Fruit fly (Drosophila melanogaster) whole organism, embryonic: Measurements from ENCODE around the gene CG43759.

Experiments
- Asciz ChIP-seq: fragments of 200-800 bp; sonication (Bioruptor generic); optimal IDR thresholded peaks from 2 replicates; lab custom pipeline; 2017; ENCODE audit warnings: missing biosample characterization, mild to moderate bottlenecking, missing genetic modification characterization, missing genetic modification reagents
- CG10147 ChIP-seq: fragments of 200-800 bp; sonication (Bioruptor generic); optimal IDR thresholded peaks from 2 replicates; lab custom pipeline; 2019; ENCODE audit warnings: missing biosample characterization, mild to moderate bottlenecking, missing genetic modification characterization, moderate library complexity
- CG10959 ChIP-seq: fragments of 200-800 bp; sonication (Bioruptor generic); IDR thresholded peaks from 2 replicates; pipeline ENCODE4 v1.3.6; 2022; ENCODE audit warnings: missing biosample characterization, missing genetic modification characterization
- CG12744 ChIP-seq: fragments of 200-800 bp; sonication (Bioruptor generic); optimal IDR thresholded peaks from 2 replicates; lab custom pipeline; 2016; ENCODE audit warnings: missing biosample characterization, missing genetic modification characterization
- CG15479 ChIP-seq: fragments of 200-800 bp; sonication (Bioruptor generic); optimal IDR thresholded peaks from 3 replicates; lab custom pipeline; 2019; ENCODE audit warnings: missing biosample characterization, mild to moderate bottlenecking, missing genetic modification characterization, moderate library complexity
- CG2199 ChIP-seq: fragments of 200-800 bp; sonication (Bioruptor generic); IDR thresholded peaks from 3 replicates; pipeline ENCODE4 v1.3.6; 2022; ENCODE audit warnings: missing biosample characterization, missing genetic modification characterization
- CG32772 ChIP-seq: fragments of 200-800 bp; sonication (Bioruptor generic); IDR thresholded peaks from 2 replicates; pipeline ENCODE4 v1.3.6; 2022; ENCODE audit warnings: missing biosample characterization, missing genetic modification characterization
- CG3838 ChIP-seq: fragments of 200-800 bp; sonication (Bioruptor generic); optimal IDR thresholded peaks from 3 replicates; lab custom pipeline; 2016; ENCODE audit warnings: missing biosample characterization, missing genetic modification characterization
- CG4282 ChIP-seq: fragments of 200-800 bp; sonication (Bioruptor generic); optimal IDR thresholded peaks from 2 replicates; lab custom pipeline; 2016; ENCODE audit warnings: missing biosample characterization, missing genetic modification characterization
- CG4360 ChIP-seq: fragments of 200-800 bp; sonication (Bioruptor generic); IDR thresholded peaks from 2 replicates; pipeline ENCODE4 v1.3.6; 2022; ENCODE audit warnings: missing biosample characterization, missing genetic modification characterization
- CG43689 ChIP-seq: fragments of 200-800 bp; sonication (Bioruptor generic); IDR thresholded peaks from 2 replicates; pipeline ENCODE4 v1.3.6; 2022; ENCODE audit warnings: missing biosample characterization, missing genetic modification characterization
- CG6272 ChIP-seq: fragments of 200-800 bp; sonication (Bioruptor generic); IDR thresholded peaks from 2 replicates; pipeline ENCODE4 v1.3.6; 2022; ENCODE audit warnings: missing biosample characterization, missing genetic modification characterization
- CG8281 ChIP-seq: fragments of 200-800 bp; sonication (Bioruptor generic); optimal IDR thresholded peaks from 2 replicates; lab custom pipeline; 2018; ENCODE audit warnings: missing biosample characterization, mild to moderate bottlenecking, missing genetic modification characterization, moderate library complexity
- CG9437 ChIP-seq: fragments of 200-800 bp; sonication (Bioruptor generic); optimal IDR thresholded peaks from 2 replicates; lab custom pipeline; 2018; ENCODE audit warnings: missing biosample characterization, mild to moderate bottlenecking, missing genetic modification characterization
- CG9876 ChIP-seq: fragments of 200-800 bp; sonication (Bioruptor generic); optimal IDR thresholded peaks from 2 replicates; lab custom pipeline; 2016; ENCODE audit warnings: missing biosample characterization, missing genetic modification characterization
- Dip3 ChIP-seq: fragments of 200-800 bp; sonication (Bioruptor generic); optimal IDR thresholded peaks from 3 replicates; lab custom pipeline; 2016; ENCODE audit warnings: missing biosample characterization, missing genetic modification characterization
- Ets65A ChIP-seq: fragments of 200-800 bp; sonication (Bioruptor generic); peaks from one replicate; lab custom pipeline; 2016; ENCODE audit warnings: missing biosample characterization, missing genetic modification characterization
- Fer2 ChIP-seq: fragments of 200-800 bp; sonication (Bioruptor generic); optimal IDR thresholded peaks from 2 replicates; lab custom pipeline; 2018; ENCODE audit warnings: missing biosample characterization, mild to moderate bottlenecking, missing genetic modification characterization, moderate library complexity
- Gsc ChIP-seq: fragments of 200-800 bp; sonication (Bioruptor generic); IDR thresholded peaks from 2 replicates; pipeline ENCODE4 v1.3.6; 2022; ENCODE audit warnings: missing biosample characterization, missing genetic modification characterization
- H2.0 ChIP-seq: fragments of 200-800 bp; sonication (Bioruptor generic); IDR thresholded peaks from 2 replicates; pipeline ENCODE4 v1.3.6; 2022; ENCODE audit warnings: missing biosample characterization, missing genetic modification characterization
- Hr39 ChIP-seq: fragments of >200 bp; optimal IDR thresholded peaks from 2 replicates; lab custom pipeline; 2017
- Myb ChIP-seq: fragments of 200-800 bp; sonication (Bioruptor generic); optimal IDR thresholded peaks from 2 replicates; lab custom pipeline; 2016; ENCODE audit warnings: missing biosample characterization, missing genetic modification characterization
- Rfx ChIP-seq: fragments of 200-800 bp; sonication (Bioruptor generic); IDR thresholded peaks from 2 replicates; pipeline ENCODE4 v1.3.6; 2022; ENCODE audit warnings: missing biosample characterization, missing genetic modification characterization
- Rx ChIP-seq: fragments of 200-800 bp; sonication (Bioruptor generic); IDR thresholded peaks from 2 replicates; pipeline ENCODE4 v1.3.6; 2022; ENCODE audit warnings: missing biosample characterization, missing genetic modification characterization
- Six4 ChIP-seq: fragments of 200-800 bp; sonication (Bioruptor generic); optimal IDR thresholded peaks from 2 replicates; lab custom pipeline; 2016; ENCODE audit warnings: missing biosample characterization, missing genetic modification characterization
- Trl ChIP-seq, 3 experiments: fragments of >200 bp in 2 of 3; fragments of 200-800 bp in 1 of 3; sonication (Bioruptor generic) in 1 of 3; optimal IDR thresholded peaks; 2 replicates in 1 of 3; 3 replicates in 2 of 3; lab custom pipeline; 2016 to 2017; ENCODE audit warnings: missing biosample characterization in 1 of 3, missing genetic modification characterization in 1 of 3
- Vsx1 ChIP-seq: fragments of 200-800 bp; sonication (Bioruptor generic); optimal IDR thresholded peaks from 2 replicates; lab custom pipeline; 2017; ENCODE audit warnings: missing biosample characterization, mild to moderate bottlenecking, missing genetic modification characterization, missing genetic modification reagents
- abd-A ChIP-seq: fragments of 200-800 bp; sonication (Bioruptor generic); optimal IDR thresholded peaks from 3 replicates; lab custom pipeline; 2019; ENCODE audit warnings: missing biosample characterization, mild to moderate bottlenecking, missing genetic modification characterization, moderate library complexity
- bcd ChIP-seq: fragments of 200-800 bp; sonication (Bioruptor generic); optimal IDR thresholded peaks from 2 replicates; lab custom pipeline; 2017; ENCODE audit warnings: missing biosample characterization, mild to moderate bottlenecking, missing genetic modification characterization
- cg ChIP-seq: fragments of 200-800 bp; sonication (Bioruptor generic); optimal IDR thresholded peaks from 3 replicates; lab custom pipeline; 2019; ENCODE audit warnings: missing biosample characterization, mild to moderate bottlenecking, missing genetic modification characterization, moderate library complexity
- ci ChIP-seq: fragments of 200-800 bp; sonication (Bioruptor generic); IDR thresholded peaks from 3 replicates; pipeline ENCODE4 v1.3.6; 2022; ENCODE audit warnings: missing biosample characterization, missing genetic modification characterization
- crol ChIP-seq: fragments of 200-800 bp; sonication (Bioruptor generic); IDR thresholded peaks from 2 replicates; pipeline ENCODE4 v1.3.6; 2022; ENCODE audit warnings: missing biosample characterization, missing genetic modification characterization
- dmrt99B ChIP-seq: fragments of 200-800 bp; sonication (Bioruptor generic); optimal IDR thresholded peaks from 2 replicates; lab custom pipeline; 2018; ENCODE audit warnings: missing biosample characterization, mild to moderate bottlenecking, missing genetic modification characterization, moderate library complexity
- grn ChIP-seq: fragments of 200-800 bp; sonication (Bioruptor generic); optimal IDR thresholded peaks from 3 replicates; lab custom pipeline; 2017; ENCODE audit warnings: missing biosample characterization, missing genetic modification characterization
- klu ChIP-seq: fragments of 200-800 bp; sonication (Bioruptor generic); IDR thresholded peaks from 2 replicates; pipeline ENCODE4 v1.3.6; 2022; ENCODE audit warnings: missing biosample characterization, missing genetic modification characterization
- kni ChIP-seq: fragments of 200-800 bp; sonication (Bioruptor generic); optimal IDR thresholded peaks from 3 replicates; lab custom pipeline; 2017; ENCODE audit warnings: mild to moderate bottlenecking, missing biosample characterization, missing genetic modification reagents, missing genetic modification characterization
- nom ChIP-seq: fragments of 200-800 bp; sonication (Bioruptor generic); optimal IDR thresholded peaks from 2 replicates; lab custom pipeline; 2017; ENCODE audit warnings: missing biosample characterization, missing genetic modification characterization, mild to moderate bottlenecking, moderate library complexity, missing genetic modification reagents
- pan ChIP-seq, 4 experiments: fragments of >200 bp in 3 of 4; fragments of 200-800 bp in 1 of 4; sonication (Bioruptor generic) in 1 of 4; optimal IDR thresholded peaks in 3 of 4; IDR thresholded peaks in 1 of 4; 2 replicates each; pipeline versions ENCODE4 v1.3.6 to Lab custom; 2017 to 2022; ENCODE audit warnings: missing biosample characterization in 2 of 4, missing genetic modification characterization in 2 of 4, mixed read lengths in 1 of 4
- pnt ChIP-seq: fragments of 200-800 bp; sonication (Bioruptor generic); optimal IDR thresholded peaks from 3 replicates; lab custom pipeline; 2016; ENCODE audit warnings: missing biosample characterization, missing genetic modification characterization
- pum ChIP-seq: fragments of 200-800 bp; sonication (Bioruptor generic); optimal IDR thresholded peaks from 2 replicates; lab custom pipeline; 2016; ENCODE audit warnings: missing biosample characterization, missing genetic modification characterization
- rib ChIP-seq: fragments of 200-800 bp; sonication (Bioruptor generic); IDR thresholded peaks from 2 replicates; pipeline ENCODE4 v1.3.6; 2022; ENCODE audit warnings: missing biosample characterization, missing genetic modification characterization
- seq ChIP-seq: fragments of 200-800 bp; sonication (Bioruptor generic); IDR thresholded peaks from 2 replicates; pipeline ENCODE4 v1.3.6; 2022; ENCODE audit warnings: missing biosample characterization, missing genetic modification characterization
- slbo ChIP-seq: fragments of 200-800 bp; sonication (Bioruptor generic); IDR thresholded peaks from 2 replicates; pipeline ENCODE4 v1.3.6; 2022; ENCODE audit warnings: missing biosample characterization, missing genetic modification characterization
- sob ChIP-seq: fragments of 200-800 bp; sonication (Bioruptor generic); IDR thresholded peaks from 2 replicates; pipeline ENCODE4 v1.3.6; 2022; ENCODE audit warnings: missing biosample characterization, missing genetic modification characterization
- sqz ChIP-seq: fragments of 200-800 bp; sonication (Bioruptor generic); optimal IDR thresholded peaks from 3 replicates; lab custom pipeline; 2018; ENCODE audit warnings: missing biosample characterization, mild to moderate bottlenecking, missing genetic modification characterization
- trem ChIP-seq: fragments of 200-800 bp; optimal IDR thresholded peaks from 3 replicates; lab custom pipeline; 2019; ENCODE audit warnings: missing biosample characterization, mild to moderate bottlenecking, missing genetic modification characterization, moderate library complexity
- vnd ChIP-seq: fragments of 200-800 bp; sonication (Bioruptor generic); IDR thresholded peaks from 3 replicates; pipeline ENCODE4 v1.3.6; 2022; ENCODE audit warnings: missing biosample characterization, missing genetic modification characterization; ENCODE audit not compliant: partially characterized antibody
- vvl ChIP-seq: fragments of 200-800 bp; sonication (Bioruptor generic); IDR thresholded peaks from 2 replicates; pipeline ENCODE4 v1.3.6; 2022; ENCODE audit warnings: missing biosample characterization, missing genetic modification characterization

The CG43759 gene

dm6 chrX:18929430-18929829 lies 705 bp upstream of the CG43759 start:
- TF ChIP-seq CG2199 (GFP tag; lab: Robert Waterston, UW) (0 out of 3 replicates have a peak, but pooled peaks have one; percentile 7), vvl (GFP tag; lab: Robert Waterston, UW) (no peak), H2.0 (no peak)

dm6 chrX:18930868-18931267 lies 733 bp downstream of the CG43759 start:
- TF ChIP-seq CG10959 (GFP tag; lab: Robert Waterston, UW) (no peak), CG4360 (GFP tag; lab: Robert Waterston, UW) (0 out of 2 replicates have a peak, but pooled peaks have one; percentile 13), CG15479 (peak; percentile 50), ci (GFP tag; lab: Robert Waterston, UW) (no peak), Trl (optimal IDR thresholded peaks at IDR 0.05; lab: Kevin White, UChicago) (peak in 1 of 2 experiments; percentile 9), Trl (GFP tag; optimal IDR thresholded peaks at IDR 0.05; lab: Kevin White, UChicago) (no peak)

dm6 chrX:18933442-18933841 lies 3.3 kb downstream of the CG43759 start:
- no peak for TF ChIP-seq cg (GFP tag; lab: Kevin White, UChicago)
- peak; percentile 14 for TF ChIP-seq kni (GFP tag; lab: Kevin White, UChicago)
- TF ChIP-seq CG9876 (GFP tag; lab: Kevin White, UChicago), result no peak
- no peak for TF ChIP-seq Rx
- TF ChIP-seq CG43689 (GFP tag; lab: Robert Waterston, UW), result no peak
- peak; percentile 49 for TF ChIP-seq crol (GFP tag; lab: Robert Waterston, UW)
- peak; percentile 25 for TF ChIP-seq grn (GFP tag; lab: Kevin White, UChicago)
- no peak for TF ChIP-seq CG10147 (GFP tag; lab: Kevin White, UChicago)
- TF ChIP-seq bcd (GFP tag; lab: Kevin White, UChicago), result no peak
- no peak for TF ChIP-seq slbo (GFP tag; lab: Robert Waterston, UW)
- no peak for TF ChIP-seq seq
- TF ChIP-seq Ets65A, result no peak
- TF ChIP-seq Gsc (GFP tag; lab: Robert Waterston, UW), result no peak
- TF ChIP-seq abd-A, result no peak
- no peak for TF ChIP-seq Fer2 (tag; lab: Kevin White, UChicago)
- no peak for TF ChIP-seq Asciz (GFP tag; lab: Kevin White, UChicago)
- no peak for TF ChIP-seq CG4282
- peak; percentile 77 for TF ChIP-seq sqz (GFP tag; lab: Kevin White, UChicago)
- no peak for TF ChIP-seq CG12744 (GFP tag; lab: Kevin White, UChicago)
- TF ChIP-seq CG32772 (GFP tag; lab: Robert Waterston, UW), result peak; percentile 52; the same call in 1 of the 2 replicates
- TF ChIP-seq Rfx (GFP tag; lab: Robert Waterston, UW), result no peak
- no peak for TF ChIP-seq trem (tag; lab: Kevin White, UChicago)

dm6 chrX:18934859-18935258 lies 4.7 kb downstream of the CG43759 start:
- no peak for TF ChIP-seq CG6272 (GFP tag; lab: Robert Waterston, UW)
- no peak for TF ChIP-seq vnd (GFP tag; lab: Robert Waterston, UW)
- TF ChIP-seq nom (GFP tag; lab: Kevin White, UChicago), result no peak
- no peak for TF ChIP-seq rib (GFP tag; lab: Robert Waterston, UW)
- no peak for TF ChIP-seq Six4 (GFP tag; lab: Kevin White, UChicago)
- 0 out of 3 replicates have a peak, but pooled peaks have one; percentile 8 for TF ChIP-seq ci (GFP tag; lab: Robert Waterston, UW)
- TF ChIP-seq Dip3, result no peak
- no peak for TF ChIP-seq pnt
- peak; percentile 40 for TF ChIP-seq crol (GFP tag; lab: Robert Waterston, UW)
- TF ChIP-seq pan (optimal IDR thresholded peaks at IDR 0.05; lab: Kevin White, UChicago), result no peak
- TF ChIP-seq pan (GFP tag; optimal IDR thresholded peaks at IDR 0.05 in 1 of 2, IDR thresholded peaks at IDR 0.05 in 1 of 2), result no peak
- no peak for TF ChIP-seq CG3838
- TF ChIP-seq CG8281 (tag; lab: Kevin White, UChicago), result no peak
- TF ChIP-seq sqz (GFP tag; lab: Kevin White, UChicago), result no peak
- peak; percentile 60 for TF ChIP-seq Hr39 (lab: Kevin White, UChicago)
- TF ChIP-seq CG9437 (GFP tag; lab: Kevin White, UChicago), result no peak
- no peak for TF ChIP-seq sob (GFP tag; lab: Robert Waterston, UW)
- TF ChIP-seq dmrt99B (tag; lab: Kevin White, UChicago), result no peak
- TF ChIP-seq Myb (GFP tag; lab: Kevin White, UChicago), result no peak
- TF ChIP-seq pum, result no peak
- no peak for TF ChIP-seq Vsx1
- TF ChIP-seq klu, result no peak
